Fruit fly (Drosophila melanogaster) whole organism, wandering third instar larva: ENCODE measurements around the gene CG4586.

Source experiments
- Abd-B ChIP-seq: fragments of >200 bp; optimal IDR thresholded peaks from 2 replicates; lab custom pipeline; 2017; ENCODE audit warnings: missing biosample characterization, missing genetic modification characterization
- CG32264 ChIP-seq: fragments of 200-800 bp; sonication (Bioruptor generic); optimal IDR thresholded peaks from 2 replicates; lab custom pipeline; 2016; ENCODE audit warnings: missing biosample characterization, missing genetic modification characterization
- CG9705 ChIP-seq: fragments of 200-800 bp; sonication (Bioruptor generic); optimal IDR thresholded peaks from 2 replicates; lab custom pipeline; 2018; ENCODE audit warnings: missing biosample characterization, mild to moderate bottlenecking, missing genetic modification characterization
- CrebA ChIP-seq: fragments of 200-800 bp; sonication (Bioruptor generic); optimal IDR thresholded peaks from 2 replicates; lab custom pipeline; 2016; ENCODE audit warnings: missing biosample characterization, mild to moderate bottlenecking, missing genetic modification characterization, borderline replicate concordance
- Dfd ChIP-seq: fragments of >200 bp; optimal IDR thresholded peaks from 2 replicates; lab custom pipeline; 2017; ENCODE audit warnings: missing biosample characterization, missing genetic modification characterization
- Dif ChIP-seq: fragments of 200-275, 200-300 bp; sonication (Bioruptor generic); optimal IDR thresholded peaks from 2 replicates; lab custom pipeline; 2018; ENCODE audit warnings: missing biosample characterization, missing genetic modification characterization; ENCODE audit not compliant: partially characterized antibody
- GATAd ChIP-seq: sonication (Bioruptor generic); optimal IDR thresholded peaks from 2 replicates; lab custom pipeline; 2016; ENCODE audit warnings: missing biosample characterization, missing genetic modification characterization
- HLH106 ChIP-seq: fragments of 200-800 bp; optimal IDR thresholded peaks from 3 replicates; lab custom pipeline; 2019; ENCODE audit warnings: missing biosample characterization, mild to moderate bottlenecking, missing genetic modification characterization, moderate library complexity
- Hnf4 ChIP-seq: fragments of 200-800 bp; sonication (Bioruptor generic); optimal IDR thresholded peaks from 2 replicates; lab custom pipeline; 2016; ENCODE audit warnings: missing biosample characterization, mild to moderate bottlenecking, missing genetic modification characterization
- Hr78 ChIP-seq: fragments of >200 bp; optimal IDR thresholded peaks from 2 replicates; lab custom pipeline; 2017; ENCODE audit warnings: missing biosample characterization, missing genetic modification characterization
- Hr83 ChIP-seq: fragments of 200-300 bp; sonication (Bioruptor generic); optimal IDR thresholded peaks from 2 replicates; lab custom pipeline; 2016; ENCODE audit warnings: missing biosample characterization, mild to moderate bottlenecking, missing genetic modification characterization, moderate library complexity; ENCODE audit not compliant: poor library complexity, severe bottlenecking
- Jra ChIP-seq: sonication (Bioruptor generic); optimal IDR thresholded peaks from 2 replicates; lab custom pipeline; 2016; ENCODE audit warnings: missing biosample characterization, missing genetic modification characterization
- Mio ChIP-seq: sonication (Bioruptor generic); optimal IDR thresholded peaks from 2 replicates; lab custom pipeline; 2016; ENCODE audit warnings: missing biosample characterization, missing genetic modification characterization
- Myc ChIP-seq: fragments of >200 bp; optimal IDR thresholded peaks from 2 replicates; lab custom pipeline; 2017
- N ChIP-seq: fragments of >200 bp; optimal IDR thresholded peaks from 2 replicates; lab custom pipeline; 2018; ENCODE audit warnings: missing biosample characterization, missing external identifiers, missing genetic modification characterization
- OdsH ChIP-seq: fragments of 200-800 bp; sonication (Bioruptor generic); optimal IDR thresholded peaks from 2 replicates; lab custom pipeline; 2016; ENCODE audit warnings: missing biosample characterization, mild to moderate bottlenecking, missing genetic modification characterization
- Rel ChIP-seq, 2 experiments: fragments of 200-800 bp; sonication (Bioruptor generic) in 1 of 2; optimal IDR thresholded peaks; 2 replicates in 1 of 2; 3 replicates in 1 of 2; lab custom pipeline; 2016 to 2019; ENCODE audit warnings: mild to moderate bottlenecking in 2 of 2, missing biosample characterization in 2 of 2, missing genetic modification characterization in 2 of 2, moderate library complexity in 1 of 2
- Sp1 ChIP-seq: fragments of 200-800 bp; sonication (Bioruptor generic); optimal IDR thresholded peaks from 3 replicates; lab custom pipeline; 2019; ENCODE audit warnings: missing biosample characterization, mild to moderate bottlenecking, missing genetic modification characterization, moderate library complexity
- Vsx2 ChIP-seq: fragments of 200-300, 225-300 bp; sonication (Bioruptor generic); optimal IDR thresholded peaks from 2 replicates; lab custom pipeline; 2018; ENCODE audit warnings: missing biosample characterization, missing genetic modification characterization; ENCODE audit not compliant: partially characterized antibody
- br ChIP-seq: fragments of 200-800 bp; sonication (Bioruptor generic); optimal IDR thresholded peaks from 2 replicates; lab custom pipeline; 2016; ENCODE audit warnings: missing biosample characterization, missing genetic modification characterization
- brk ChIP-seq: fragments of 200-800 bp; sonication (Bioruptor generic); optimal IDR thresholded peaks from 2 replicates; lab custom pipeline; 2016; ENCODE audit warnings: missing biosample characterization, mild to moderate bottlenecking, missing genetic modification characterization
- dl ChIP-seq, 2 experiments: fragments of 175-275, 200-275 bp in 1 of 2; fragments of 200-275 bp in 1 of 2; sonication (Bioruptor generic); optimal IDR thresholded peaks; lab custom pipeline; 2018; ENCODE audit warnings: mild to moderate bottlenecking in 2 of 2, missing biosample characterization in 2 of 2, missing genetic modification characterization in 2 of 2, moderate library complexity in 2 of 2; ENCODE audit not compliant: partially characterized antibody in 2 of 2, insufficient read depth in 1 of 2
- dmrt93B ChIP-seq: fragments of 200-800 bp; sonication (Bioruptor generic); optimal IDR thresholded peaks from 2 replicates; lab custom pipeline; 2018; ENCODE audit warnings: missing biosample characterization, mild to moderate bottlenecking, missing genetic modification characterization
- dsf ChIP-seq: sonication (Bioruptor generic); optimal IDR thresholded peaks from 2 replicates; lab custom pipeline; 2016; ENCODE audit warnings: missing biosample characterization, missing genetic modification characterization, borderline replicate concordance
- ey ChIP-seq: fragments of 200-800 bp; sonication (Bioruptor generic); optimal IDR thresholded peaks from 2 replicates; lab custom pipeline; 2016; ENCODE audit warnings: missing biosample characterization, missing genetic modification characterization
- foxo ChIP-seq, 2 experiments: fragments of 200-800 bp; sonication (Bioruptor generic); optimal IDR thresholded peaks; 2 replicates in 1 of 2; 3 replicates in 1 of 2; lab custom pipeline; 2016 to 2017; ENCODE audit warnings: missing biosample characterization in 2 of 2, missing genetic modification characterization in 2 of 2
- fru ChIP-seq: fragments of 200-800 bp; sonication (Bioruptor generic); optimal IDR thresholded peaks from 3 replicates; lab custom pipeline; 2016; ENCODE audit warnings: missing biosample characterization, mild to moderate bottlenecking, missing genetic modification characterization
- h ChIP-seq: fragments of 200-800 bp; sonication (Bioruptor generic); optimal IDR thresholded peaks from 3 replicates; lab custom pipeline; 2016; ENCODE audit warnings: missing biosample characterization, mild to moderate bottlenecking, missing genetic modification characterization
- jim ChIP-seq: fragments of 175-275, 200-325 bp; sonication (Bioruptor generic); optimal IDR thresholded peaks from 2 replicates; lab custom pipeline; 2016; ENCODE audit warnings: missing biosample characterization, mild to moderate bottlenecking, missing genetic modification characterization
- lola ChIP-seq: fragments of >200 bp; optimal IDR thresholded peaks from 2 replicates; lab custom pipeline; 2017; ENCODE audit warnings: missing biosample characterization, missing genetic modification characterization
- pan ChIP-seq: fragments of >200 bp; optimal IDR thresholded peaks from 2 replicates; lab custom pipeline; 2017
- psq ChIP-seq: fragments of 200-800 bp; sonication (Bioruptor generic); optimal IDR thresholded peaks from 3 replicates; lab custom pipeline; 2017; ENCODE audit warnings: missing biosample characterization, mild to moderate bottlenecking, missing genetic modification characterization, moderate library complexity
- rgr ChIP-seq: fragments of 200-800 bp; sonication (Bioruptor generic); optimal IDR thresholded peaks from 3 replicates; lab custom pipeline; 2016; ENCODE audit warnings: missing biosample characterization, mild to moderate bottlenecking, missing genetic modification characterization
- sage ChIP-seq: fragments of 200-800 bp; sonication (Bioruptor generic); optimal IDR thresholded peaks from 2 replicates; lab custom pipeline; 2016; ENCODE audit warnings: missing biosample characterization, mild to moderate bottlenecking, missing genetic modification characterization
- sv ChIP-seq: fragments of 200-800 bp; sonication (Bioruptor generic); optimal IDR thresholded peaks from 3 replicates; lab custom pipeline; 2016; ENCODE audit warnings: missing biosample characterization, missing genetic modification characterization
- tai ChIP-seq: sonication (Bioruptor generic); optimal IDR thresholded peaks from 2 replicates; lab custom pipeline; 2016; ENCODE audit warnings: missing biosample characterization, missing genetic modification characterization
- usp ChIP-seq: fragments of >200 bp; optimal IDR thresholded peaks from 2 replicates; lab custom pipeline; 2017; ENCODE audit warnings: missing biosample characterization, missing genetic modification characterization
- woc ChIP-seq: sonication (Bioruptor generic); optimal IDR thresholded peaks from 2 replicates; lab custom pipeline; 2016; ENCODE audit warnings: missing biosample characterization, mild to moderate bottlenecking, missing genetic modification characterization

CG4586 gene

DNA sequence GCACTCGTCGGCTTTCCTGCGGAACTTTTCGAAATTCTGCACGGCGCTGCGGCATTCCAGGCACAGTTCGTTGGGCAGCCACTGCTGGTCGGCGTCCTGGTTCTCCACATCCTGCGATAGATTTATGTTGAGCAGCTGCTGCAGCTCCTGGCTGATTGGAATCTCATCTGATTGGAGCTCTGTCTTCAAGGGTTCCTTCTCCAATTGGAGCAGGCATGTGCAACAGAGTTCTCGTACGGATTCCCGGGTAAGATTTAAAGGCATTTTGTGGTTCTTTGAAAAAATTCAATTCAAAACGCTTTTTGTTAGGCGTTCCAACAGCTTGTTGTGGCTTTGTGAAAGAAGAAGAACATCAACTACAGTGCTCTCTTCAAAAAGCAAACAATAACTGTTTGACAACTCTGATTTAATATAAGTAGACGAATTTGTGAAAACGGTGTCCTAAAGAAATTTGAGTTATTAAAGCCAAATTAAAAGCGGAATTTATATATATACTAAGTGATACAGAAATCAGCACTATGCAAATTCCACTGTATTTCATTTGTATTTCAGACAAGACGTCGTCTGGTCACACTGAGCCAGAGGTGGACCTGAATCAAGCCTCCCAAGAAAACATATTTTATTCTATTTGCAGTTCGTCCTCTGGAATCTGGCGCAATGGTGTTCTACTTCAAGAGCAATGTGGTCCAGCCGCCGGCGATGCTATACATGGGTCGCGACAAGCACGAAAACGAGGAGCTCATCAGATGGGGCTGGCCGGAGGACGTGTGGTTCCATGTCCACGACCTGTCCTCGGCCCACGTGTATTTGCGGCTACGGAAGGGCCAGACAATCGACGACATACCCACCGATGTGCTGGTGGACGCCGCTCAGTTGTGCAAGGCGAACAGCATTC, 43.8 kb downstream of the CG4586 start, which contains the start of the genes CG3032 and CG4593:
Gene CG3032, minus strand, starts transcription at position 562 of the 895 bp plus-strand sequence.
Gene CG4593, plus strand, starts transcription at position 568 of the 895 bp plus-strand sequence.
- TF ChIP-seq Dif (GFP tag; lab: Kevin White, UChicago) (no peak), psq (GFP tag; lab: Kevin White, UChicago) (peak; percentile 73), HLH106 (peak; percentile 87), sage (GFP tag; lab: Kevin White, UChicago) (peak; percentile 81), Sp1 (GFP tag; lab: Kevin White, UChicago) (peak; percentile 77), OdsH (GFP tag; lab: Kevin White, UChicago) (peak; percentile 77), tai (GFP tag; lab: Kevin White, UChicago) (peak; percentile 76), Hr78 (GFP tag; lab: Kevin White, UChicago) (no peak), Rel (GFP tag; optimal IDR thresholded peaks at IDR 0.05; lab: Kevin White, UChicago) (no peak), Rel (tag; optimal IDR thresholded peaks at IDR 0.05; lab: Kevin White, UChicago) (peak; percentile 34), Mio (peak; percentile 56), rgr (peak; percentile 91), sv (GFP tag; lab: Kevin White, UChicago) (peak; percentile 70), lola (GFP tag; lab: Kevin White, UChicago) (no peak), brk (GFP tag; lab: Kevin White, UChicago) (peak; percentile 49), dsf (GFP tag; lab: Kevin White, UChicago) (peak; percentile 50), Dfd (no peak), woc (GFP tag; lab: Kevin White, UChicago) (peak; percentile 83), pan (lab: Kevin White, UChicago) (no peak), N (GFP tag; lab: Kevin White, UChicago) (no peak), ey (GFP tag; lab: Kevin White, UChicago) (peak; percentile 85), Jra (peak; percentile 60), usp (GFP tag; lab: Kevin White, UChicago) (no peak), foxo (GFP tag; optimal IDR thresholded peaks at IDR 0.05; lab: Kevin White, UChicago) (peak; percentile 6 to 88), fru (peak; percentile 82), Hr83 (GFP tag; lab: Kevin White, UChicago) (peak; percentile 56), CG9705 (peak; percentile 7), dl (GFP tag; optimal IDR thresholded peaks at IDR 0.05; lab: Kevin White, UChicago; ENCODE audit: insufficient read depth in 1 of 2, partially characterized antibody in 2 of 2) (no peak), GATAd (GFP tag; lab: Kevin White, UChicago) (no peak), CG32264 (GFP tag; lab: Kevin White, UChicago) (peak; percentile 59), h (GFP tag; lab: Kevin White, UChicago) (peak; percentile 85), br (GFP tag; lab: Kevin White, UChicago) (peak; percentile 71), jim (GFP tag; lab: Kevin White, UChicago) (no peak), dmrt93B (GFP tag; lab: Kevin White, UChicago) (peak; percentile 78), Hnf4 (peak; percentile 87), Myc (no peak), Vsx2 (GFP tag; lab: Kevin White, UChicago) (no peak), CrebA (no peak), Abd-B (GFP tag; lab: Kevin White, UChicago) (no peak)

dm6 chrX:7014931-7015428, 45.3 kb downstream of the CG4586 start:
- TF ChIP-seq HLH106 = peak; percentile 38
- peak; percentile 43 for TF ChIP-seq fru
- TF ChIP-seq Abd-B (GFP tag; lab: Kevin White, UChicago) = no peak
- no peak for TF ChIP-seq psq (GFP tag; lab: Kevin White, UChicago)
- no peak for TF ChIP-seq sage (GFP tag; lab: Kevin White, UChicago)
- no peak for TF ChIP-seq OdsH (GFP tag; lab: Kevin White, UChicago)
- no peak for TF ChIP-seq CG9705
- no peak for TF ChIP-seq Vsx2 (GFP tag; lab: Kevin White, UChicago)
- peak; percentile 53 for TF ChIP-seq pan (lab: Kevin White, UChicago)
- no peak for TF ChIP-seq CrebA
- TF ChIP-seq foxo (GFP tag; optimal IDR thresholded peaks at IDR 0.05; lab: Kevin White, UChicago) = peak; percentile 8 to 78
- TF ChIP-seq jim (GFP tag; lab: Kevin White, UChicago) = no peak
- TF ChIP-seq tai (GFP tag; lab: Kevin White, UChicago) = peak; percentile 68
- peak; percentile 69 for TF ChIP-seq ey (GFP tag; lab: Kevin White, UChicago)
- TF ChIP-seq Rel (GFP tag; optimal IDR thresholded peaks at IDR 0.05; lab: Kevin White, UChicago) = no peak
- peak; percentile 8 for TF ChIP-seq Rel (tag; optimal IDR thresholded peaks at IDR 0.05; lab: Kevin White, UChicago)
- TF ChIP-seq Mio = no peak
- no peak for TF ChIP-seq brk (GFP tag; lab: Kevin White, UChicago)
- TF ChIP-seq rgr = peak; percentile 34
- peak; percentile 48 for TF ChIP-seq Myc
- TF ChIP-seq lola (GFP tag; lab: Kevin White, UChicago) = no peak
- no peak for TF ChIP-seq CG32264 (GFP tag; lab: Kevin White, UChicago)
- TF ChIP-seq Hnf4 = peak; percentile 57
- TF ChIP-seq Sp1 (GFP tag; lab: Kevin White, UChicago) = peak; percentile 5
- no peak for TF ChIP-seq Dif (GFP tag; lab: Kevin White, UChicago)
- TF ChIP-seq Jra = peak; percentile 5
- no peak for TF ChIP-seq Hr78 (GFP tag; lab: Kevin White, UChicago)
- no peak for TF ChIP-seq dl (GFP tag; optimal IDR thresholded peaks at IDR 0.05; lab: Kevin White, UChicago; ENCODE audit: insufficient read depth in 1 of 2, partially characterized antibody in 2 of 2)
- TF ChIP-seq br (GFP tag; lab: Kevin White, UChicago) = peak; percentile 10
- TF ChIP-seq h (GFP tag; lab: Kevin White, UChicago) = peak; percentile 22
- no peak for TF ChIP-seq dsf (GFP tag; lab: Kevin White, UChicago)
- no peak for TF ChIP-seq N (GFP tag; lab: Kevin White, UChicago)
- TF ChIP-seq woc (GFP tag; lab: Kevin White, UChicago) = peak; percentile 90
- TF ChIP-seq sv (GFP tag; lab: Kevin White, UChicago) = peak; percentile 66
- TF ChIP-seq GATAd (GFP tag; lab: Kevin White, UChicago) = no peak
- no peak for TF ChIP-seq Dfd
- TF ChIP-seq usp (GFP tag; lab: Kevin White, UChicago) = no peak
